Worm (Caenorhabditis elegans): ENCODE data around the gene E04F6.15.
A peak's percentile ranks its signal among the peaks of the same experiment; 100 is the strongest.

Gene E04F6.15

DNA sequence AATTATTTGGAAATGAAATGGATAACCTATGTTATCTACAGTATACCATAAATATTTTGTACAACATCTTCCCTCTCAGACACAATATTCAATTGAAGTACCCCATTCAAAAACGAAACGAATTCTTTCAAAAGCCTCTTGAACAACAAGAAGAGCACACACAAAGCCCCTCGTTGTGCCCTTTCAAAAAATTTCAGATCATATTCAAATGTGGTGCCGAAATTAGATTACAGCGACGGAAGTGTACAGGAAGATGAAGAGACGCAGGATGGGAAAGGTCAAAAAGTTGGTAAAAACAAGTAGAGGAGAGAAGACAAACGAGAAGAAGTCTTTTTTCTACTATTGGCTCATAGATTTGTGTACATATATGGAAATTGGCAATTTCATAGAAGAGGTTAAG is 34.0 kb downstream of the E04F6.15 start:
- peak; percentile 80 for TF ChIP-seq unc-42 (tag; optimal IDR thresholded peaks at IDR 0.05)
- TF ChIP-seq elt-2 (tag; optimal IDR thresholded peaks at IDR 0.05): no peak

DNA sequence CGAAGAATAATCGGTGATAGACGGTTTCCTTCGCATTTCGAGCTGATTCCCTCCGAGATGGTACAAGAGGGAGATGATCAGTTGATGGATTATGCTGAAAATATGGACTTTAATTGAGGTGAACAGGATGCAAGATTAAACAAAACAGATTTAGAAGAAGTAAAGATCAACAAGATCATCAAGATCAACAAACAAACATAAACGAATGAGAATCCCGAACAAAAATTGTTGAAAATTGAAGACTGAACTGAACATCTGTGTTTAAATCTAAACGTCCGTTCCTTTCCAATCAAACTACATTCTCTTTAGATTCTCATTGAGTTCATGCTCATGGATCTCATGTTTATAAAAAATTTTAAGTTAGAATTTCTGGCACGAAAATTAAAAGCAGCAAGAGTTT is 35.2 kb downstream of the E04F6.15 start, which contains the start of gene glc-4:
Gene glc-4, minus strand, starts transcription at position 101 of the 400 bp plus-strand sequence.
- TF ChIP-seq elt-2 (tag; optimal IDR thresholded peaks at IDR 0.05) (no peak), hlh-13 (GFP tag; optimal IDR thresholded peaks at IDR 0.05) (no peak)

DNA sequence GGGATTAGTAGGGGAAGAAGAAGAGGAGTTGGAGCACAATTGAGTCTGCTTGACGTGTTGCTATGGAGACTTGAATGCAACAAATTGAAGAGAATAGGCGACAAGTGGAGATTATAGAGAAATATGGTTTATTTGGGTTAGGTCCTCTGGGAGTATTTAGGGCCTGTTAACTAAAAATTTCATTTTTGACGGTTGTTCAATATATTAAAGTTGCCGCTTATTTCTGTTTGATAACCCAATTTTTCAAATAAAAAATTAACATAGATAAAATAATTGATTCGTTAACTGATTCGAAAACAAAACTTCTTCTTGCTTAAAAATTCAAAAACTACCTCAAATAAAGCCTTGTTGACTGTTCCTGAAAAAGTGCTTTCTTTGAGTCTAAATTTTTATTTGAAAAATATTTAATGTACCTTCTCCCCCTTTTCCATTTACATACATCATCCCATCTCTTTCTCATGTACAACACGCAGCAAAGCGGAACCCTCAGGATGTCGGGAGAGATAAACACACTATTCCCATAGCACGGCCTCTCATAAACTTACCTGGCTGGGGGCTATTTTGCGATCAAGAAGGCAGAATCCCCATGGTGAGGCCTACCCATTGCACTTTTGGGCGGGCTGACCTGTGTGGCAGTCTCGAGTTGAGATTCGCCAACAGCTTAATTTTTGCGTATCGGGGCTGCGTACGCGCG is 38.6 kb downstream of the E04F6.15 start, which contains the start of gene dyf-13:
Gene dyf-13, minus strand, starts transcription at position 51 of the 694 bp plus-strand sequence.
- TF ChIP-seq sox-2 (GFP tag; IDR thresholded peaks at IDR 0.05): no peak

DNA sequence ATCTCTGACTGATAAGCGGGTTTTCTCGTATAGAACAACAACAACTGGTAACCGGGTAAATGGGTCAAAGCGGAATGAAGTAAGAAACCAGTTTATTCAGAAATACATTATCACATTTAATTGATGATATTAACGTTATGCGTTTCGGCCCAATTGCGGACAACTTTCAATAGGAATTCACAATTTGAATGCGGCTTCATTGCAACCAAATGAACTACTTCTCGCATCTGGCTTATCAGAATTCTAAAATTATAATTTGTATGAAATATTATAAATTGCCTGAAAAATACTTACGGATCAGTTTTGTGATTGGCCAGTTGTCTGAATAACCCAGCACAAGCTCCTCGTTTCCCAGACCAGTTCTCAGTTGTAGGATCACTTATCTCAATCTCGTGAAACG is 41.4 kb downstream of the E04F6.15 start, which contains the start of gene col-36:
Gene col-36, minus strand, starts transcription at position 101 of the 400 bp plus-strand sequence.
- TF ChIP-seq ceh-19 (GFP tag; optimal IDR thresholded peaks at IDR 0.05) (no peak), elt-4 (tag; optimal IDR thresholded peaks at IDR 0.05) (no peak), dve-1 (tag; optimal IDR thresholded peaks at IDR 0.05) (no peak), nhr-11 (tag; optimal IDR thresholded peaks at IDR 0.05) (no peak), pqm-1 (tag; optimal IDR thresholded peaks at IDR 0.05) (no peak), hlh-15 (tag; optimal IDR thresholded peaks at IDR 0.05) (no peak), hlh-30 (tag; optimal IDR thresholded peaks at IDR 0.05; ENCODE audit: insufficient read depth) (no peak), C38D4.7 (GFP tag; optimal IDR thresholded peaks at IDR 0.05) (no peak), zip-5 (tag; optimal IDR thresholded peaks at IDR 0.05) (no peak), rnt-1 (tag; optimal IDR thresholded peaks at IDR 0.05) (no peak), K02D7.2 (tag; optimal IDR thresholded peaks at IDR 0.05) (no peak), mec-3 (tag; optimal IDR thresholded peaks at IDR 0.05; ENCODE audit: borderline replicate concordance) (no peak), lim-6 (tag; optimal IDR thresholded peaks at IDR 0.05) (no peak), ceh-34 (tag; optimal IDR thresholded peaks at IDR 0.05) (no peak), C08G9.2 (tag; optimal IDR thresholded peaks at IDR 0.05) (no peak), fkh-6 (tag; optimal IDR thresholded peaks at IDR 0.05) (no peak), pax-1 (tag; optimal IDR thresholded peaks at IDR 0.05) (no peak), hlh-6 (tag; optimal IDR thresholded peaks at IDR 0.05) (no peak)

DNA sequence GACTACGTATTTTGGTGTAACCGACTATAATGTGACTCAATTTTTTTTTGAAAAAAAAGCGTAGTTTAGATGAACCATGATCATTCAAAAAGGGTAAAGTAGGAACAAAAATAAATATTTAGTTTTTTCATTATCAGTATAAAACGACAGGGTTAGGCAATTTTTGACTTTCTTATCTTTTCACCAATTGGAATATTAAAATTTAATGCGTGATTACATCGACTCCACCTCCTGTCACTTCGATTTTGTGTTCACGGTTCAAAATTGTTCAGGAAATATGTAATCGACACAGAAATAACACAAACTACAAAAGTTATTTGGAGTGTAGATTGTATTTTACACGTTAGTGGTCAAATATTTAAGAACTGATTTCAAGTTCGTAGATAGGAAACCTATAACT is 43.3 kb downstream of the E04F6.15 start:
- TF ChIP-seq npax-4 (tag; optimal IDR thresholded peaks at IDR 0.05) (no peak), elt-4 (tag; optimal IDR thresholded peaks at IDR 0.05) (no peak), ceh-30 (tag; optimal IDR thresholded peaks at IDR 0.05) (no peak), ceh-34 (tag; optimal IDR thresholded peaks at IDR 0.05) (no peak), hlh-15 (tag; optimal IDR thresholded peaks at IDR 0.05) (no peak), Y22D7AL.16 (tag; optimal IDR thresholded peaks at IDR 0.05) (no peak), zip-5 (tag; optimal IDR thresholded peaks at IDR 0.05) (no peak), gmeb-2 (tag; optimal IDR thresholded peaks at IDR 0.05) (no peak), pha-4 (tag; optimal IDR thresholded peaks at IDR 0.05) (no peak), ceh-24 (tag; optimal IDR thresholded peaks at IDR 0.05) (no peak), pat-9 (tag; optimal IDR thresholded peaks at IDR 0.05) (no peak), lin-11 (tag; optimal IDR thresholded peaks at IDR 0.05) (no peak), ama-1 (optimal IDR thresholded peaks at IDR 0.05) (no peak), sdc-2 (tag; optimal IDR thresholded peaks at IDR 0.05) (no peak), hlh-13 (GFP tag; optimal IDR thresholded peaks at IDR 0.05) (no peak), unc-42 (tag; optimal IDR thresholded peaks at IDR 0.05) (no peak), C38D4.7 (GFP tag; optimal IDR thresholded peaks at IDR 0.05) (no peak)

DNA sequence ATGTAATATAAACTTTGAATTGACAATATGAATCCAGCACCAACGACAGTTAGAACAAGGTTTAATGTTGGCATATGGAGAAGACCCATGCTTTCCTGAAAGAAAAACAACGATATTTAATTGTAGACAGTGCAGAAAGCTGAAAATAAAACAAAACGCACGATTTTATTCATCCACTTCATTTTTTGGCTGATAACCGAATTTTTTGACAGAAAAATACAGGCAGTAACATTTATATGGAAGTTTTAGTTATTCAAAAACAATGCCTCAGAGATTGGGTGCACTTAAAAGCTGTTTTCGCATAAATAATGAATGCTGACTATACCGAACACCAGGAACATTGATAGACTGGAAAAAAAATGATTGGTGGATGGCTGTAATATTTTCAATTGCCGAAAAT is 44.3 kb downstream of the E04F6.15 start, which contains the start of gene mfsd-13.2:
Gene mfsd-13.2, minus strand, starts transcription at position 101 of the 400 bp plus-strand sequence.
- TF ChIP-seq nfya-1 (tag; optimal IDR thresholded peaks at IDR 0.05): no peak
- no peak for TF ChIP-seq syd-9 (tag; optimal IDR thresholded peaks at IDR 0.05)
- TF ChIP-seq dve-1 (tag; optimal IDR thresholded peaks at IDR 0.05): no peak
- no peak for TF ChIP-seq ceh-24 (tag; optimal IDR thresholded peaks at IDR 0.05)
- TF ChIP-seq ceh-2 (tag; optimal IDR thresholded peaks at IDR 0.05): no peak
- no peak for TF ChIP-seq ref-2 (tag; optimal IDR thresholded peaks at IDR 0.05)
- TF ChIP-seq pros-1 (tag; optimal IDR thresholded peaks at IDR 0.05): no peak
- no peak for TF ChIP-seq C38D4.7 (GFP tag; optimal IDR thresholded peaks at IDR 0.05)
- no peak for TF ChIP-seq pha-2 (tag; optimal IDR thresholded peaks at IDR 0.05)
- TF ChIP-seq pqm-1 (tag; optimal IDR thresholded peaks at IDR 0.05): no peak
- TF ChIP-seq hlh-6 (tag; optimal IDR thresholded peaks at IDR 0.05): no peak
- no peak for TF ChIP-seq C08G9.2 (tag; optimal IDR thresholded peaks at IDR 0.05)
- TF ChIP-seq ceh-34 (tag; optimal IDR thresholded peaks at IDR 0.05): no peak
- TF ChIP-seq npax-4 (tag; optimal IDR thresholded peaks at IDR 0.05): no peak
- no peak for TF ChIP-seq sox-2 (GFP tag; IDR thresholded peaks at IDR 0.05)
- TF ChIP-seq ets-4 (tag; optimal IDR thresholded peaks at IDR 0.05): no peak
- no peak for TF ChIP-seq ceh-19 (GFP tag; optimal IDR thresholded peaks at IDR 0.05)
